Worm (Caenorhabditis elegans): ENCODE measurements around the gene tex-2.

DNA sequence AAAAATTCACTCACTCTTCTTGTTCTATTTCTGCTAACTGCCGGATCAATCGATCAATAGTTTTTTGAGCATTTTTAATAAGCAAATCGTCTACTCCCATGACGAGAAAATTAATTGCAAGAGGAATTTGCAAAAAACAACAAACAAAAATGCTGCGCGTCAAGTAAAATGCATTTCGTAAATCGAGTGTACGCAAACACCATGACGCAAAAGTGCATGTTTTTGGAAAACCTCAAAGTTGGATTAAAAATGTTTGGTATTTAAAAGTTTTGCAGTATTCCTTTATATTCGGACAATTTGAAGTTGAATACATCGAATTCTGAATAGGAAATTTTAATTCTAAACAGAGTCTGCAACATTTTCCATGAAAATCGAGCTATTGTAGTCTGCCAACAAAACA is 34.2 kb downstream of the tex-2 start, which contains the start of gene ZK1248.19:
- no peak for TF ChIP-seq nhr-25 (tag; optimal IDR thresholded peaks at IDR 0.05; ENCODE audit: borderline replicate concordance, insufficient read depth)
- TF ChIP-seq arid-1 (GFP tag; conservative IDR thresholded peaks at IDR 0.05), result no peak
- TF ChIP-seq snpc-4 (tag; optimal IDR thresholded peaks at IDR 0.05), result no peak
- TF ChIP-seq ZK337.2 (GFP tag; IDR thresholded peaks at IDR 0.05), result no peak
- TF ChIP-seq ama-1 (optimal IDR thresholded peaks at IDR 0.05), result no peak
- no peak for TF ChIP-seq hlh-11 (tag; optimal IDR thresholded peaks at IDR 0.05)
- no peak for TF ChIP-seq mep-1 (tag; optimal IDR thresholded peaks at IDR 0.05)
- TF ChIP-seq aha-1 (tag), result no peak
- no peak for TF ChIP-seq nhr-76 (tag; optimal IDR thresholded peaks at IDR 0.05)
- no peak for TF ChIP-seq cey-2 (tag; optimal IDR thresholded peaks at IDR 0.05; ENCODE audit: borderline replicate concordance, insufficient read depth)
- TF ChIP-seq F49E8.2 (tag; optimal IDR thresholded peaks at IDR 0.05; ENCODE audit: borderline replicate concordance), result no peak
- TF ChIP-seq egl-27 (tag; optimal IDR thresholded peaks at IDR 0.05), result no peak
- no peak for TF ChIP-seq mxl-3 (GFP tag; optimal IDR thresholded peaks at IDR 0.05)

Data from whole organism, L4 larva.